Worm (Caenorhabditis elegans) whole organism, late embryonic: ENCODE results near the gene F26F12.8.

ENCODE experiments used
- C08G9.2 ChIP-seq: sonication (generic microtip); optimal IDR thresholded peaks from 2 replicates; lab custom pipeline; 2016; ENCODE audit warnings: mild to moderate bottlenecking, missing genetic modification characterization, moderate library complexity, missing compliant biosample characterization
- F13H6.1 ChIP-seq: sonication (generic microtip); optimal IDR thresholded peaks from 2 replicates; lab custom pipeline; 2016; ENCODE audit warnings: missing genetic modification characterization, missing compliant biosample characterization
- K02D7.2 ChIP-seq: sonication (generic microtip); optimal IDR thresholded peaks from 2 replicates; lab custom pipeline; 2017; ENCODE audit warnings: mild to moderate bottlenecking, missing genetic modification characterization, missing compliant biosample characterization
- T23F11.4 ChIP-seq: fragments of 200-800 bp; sonication (Bioruptor generic); optimal IDR thresholded peaks from 2 replicates; lab custom pipeline; 2018; ENCODE audit warnings: mild to moderate bottlenecking, missing genetic modification characterization, missing compliant biosample characterization
- Y22D7AL.16 ChIP-seq: sonication (generic microtip); optimal IDR thresholded peaks from 2 replicates; lab custom pipeline; 2016; ENCODE audit warnings: missing genetic modification characterization, missing compliant biosample characterization
- ama-1 ChIP-seq: fragments of 150-350 bp; optimal IDR thresholded peaks from 2 replicates; lab custom pipeline; 2014
- ceh-14 ChIP-seq: sonication (generic microtip); optimal IDR thresholded peaks from 2 replicates; lab custom pipeline; 2016; ENCODE audit warnings: missing genotype, missing genetic modification characterization, missing compliant biosample characterization
- ceh-18 ChIP-seq: sonication (generic microtip); optimal IDR thresholded peaks from 2 replicates; lab custom pipeline; 2016; ENCODE audit warnings: missing genetic modification characterization, missing compliant biosample characterization
- ceh-19 ChIP-seq: fragments of 200-800 bp; sonication (Bioruptor generic); optimal IDR thresholded peaks from 2 replicates; lab custom pipeline; 2018; ENCODE audit warnings: mild to moderate bottlenecking, missing genetic modification characterization, missing compliant biosample characterization
- ceh-2 ChIP-seq: sonication (generic microtip); optimal IDR thresholded peaks from 2 replicates; lab custom pipeline; 2016; ENCODE audit warnings: missing genotype, missing genetic modification characterization, missing compliant biosample characterization
- ceh-24 ChIP-seq: sonication (generic microtip); optimal IDR thresholded peaks from 2 replicates; lab custom pipeline; 2016; ENCODE audit warnings: mild to moderate bottlenecking, missing genetic modification characterization, missing compliant biosample characterization
- ceh-30 ChIP-seq: fragments of 150-350 bp; optimal IDR thresholded peaks from 2 replicates; lab custom pipeline; 2014; ENCODE audit warnings: missing biosample characterization, missing genetic modification characterization
- ceh-34 ChIP-seq: sonication (generic microtip); optimal IDR thresholded peaks from 2 replicates; lab custom pipeline; 2016; ENCODE audit warnings: mild to moderate bottlenecking, missing genetic modification characterization, missing compliant biosample characterization
- ceh-48 ChIP-seq: sonication (generic microtip); optimal IDR thresholded peaks from 2 replicates; lab custom pipeline; 2016; ENCODE audit warnings: missing genetic modification characterization, inconsistent platforms, missing compliant biosample characterization
- ceh-9 ChIP-seq: sonication (generic microtip); optimal IDR thresholded peaks from 2 replicates; lab custom pipeline; 2016; ENCODE audit warnings: mild to moderate bottlenecking, missing genetic modification characterization, inconsistent platforms, missing compliant biosample characterization
- elt-2 ChIP-seq: sonication (generic microtip); optimal IDR thresholded peaks from 2 replicates; lab custom pipeline; 2016; ENCODE audit warnings: missing genetic modification reagents, missing genetic modification characterization, missing compliant biosample characterization
- elt-4 ChIP-seq: sonication (generic microtip); optimal IDR thresholded peaks from 2 replicates; lab custom pipeline; 2016; ENCODE audit warnings: missing genetic modification characterization, missing compliant biosample characterization
- eyg-1 ChIP-seq: sonication (generic microtip); optimal IDR thresholded peaks from 2 replicates; lab custom pipeline; 2016; ENCODE audit warnings: missing genotype, missing genetic modification characterization, missing compliant biosample characterization
- fkh-10 ChIP-seq: fragments of 150-350 bp; optimal IDR thresholded peaks from 2 replicates; lab custom pipeline; 2014; ENCODE audit warnings: missing biosample characterization, missing genetic modification reagents, missing genetic modification characterization
- fkh-6 ChIP-seq: sonication (generic microtip); optimal IDR thresholded peaks from 2 replicates; lab custom pipeline; 2016; ENCODE audit warnings: missing genetic modification characterization, missing compliant biosample characterization
- hlh-13 ChIP-seq: fragments of 200-800 bp; sonication (Bioruptor generic); optimal IDR thresholded peaks from 2 replicates; lab custom pipeline; 2018; ENCODE audit warnings: mild to moderate bottlenecking, missing genetic modification characterization, missing compliant biosample characterization
- hlh-30 ChIP-seq: sonication (generic microtip); optimal IDR thresholded peaks from 2 replicates; lab custom pipeline; 2017; ENCODE audit warnings: antibody characterized with exemption, missing genetic modification characterization, missing compliant biosample characterization; ENCODE audit not compliant: insufficient read depth
- hlh-6 ChIP-seq: sonication (generic microtip); optimal IDR thresholded peaks from 2 replicates; lab custom pipeline; 2016; ENCODE audit warnings: missing genotype, missing genetic modification characterization, missing compliant biosample characterization
- lin-11 ChIP-seq: fragments of 200-800 bp; sonication (Bioruptor generic); optimal IDR thresholded peaks from 2 replicates; lab custom pipeline; 2018; ENCODE audit warnings: mild to moderate bottlenecking, missing genetic modification characterization, missing compliant biosample characterization
- npax-4 ChIP-seq: sonication (generic microtip); optimal IDR thresholded peaks from 2 replicates; lab custom pipeline; 2016; ENCODE audit warnings: missing genetic modification characterization, missing compliant biosample characterization
- pat-9 ChIP-seq: fragments of 200-800 bp; sonication (Bioruptor generic); optimal IDR thresholded peaks from 2 replicates; lab custom pipeline; 2018; ENCODE audit warnings: mild to moderate bottlenecking, missing genetic modification characterization, moderate library complexity, missing compliant biosample characterization
- pha-4 ChIP-seq: fragments of 150-350 bp; optimal IDR thresholded peaks from 2 replicates; lab custom pipeline; 2018; ENCODE audit warnings: missing biosample characterization, missing genetic modification reagents, missing genetic modification characterization
- pqm-1 ChIP-seq: sonication (generic microtip); optimal IDR thresholded peaks from 2 replicates; lab custom pipeline; 2016; ENCODE audit warnings: missing genetic modification characterization, missing compliant biosample characterization
- pros-1 ChIP-seq: fragments of 150-350 bp; optimal IDR thresholded peaks from 2 replicates; lab custom pipeline; 2014; ENCODE audit warnings: missing biosample characterization, missing genetic modification reagents, missing genetic modification characterization
- ref-2 ChIP-seq: sonication (generic microtip); optimal IDR thresholded peaks from 2 replicates; lab custom pipeline; 2016; ENCODE audit warnings: missing genetic modification characterization, missing compliant biosample characterization
- sdc-2 ChIP-seq: sonication (generic microtip); optimal IDR thresholded peaks from 2 replicates; lab custom pipeline; 2016; ENCODE audit warnings: missing genotype, missing genetic modification characterization, missing compliant biosample characterization
- syd-9 ChIP-seq: sonication (generic microtip); optimal IDR thresholded peaks from 2 replicates; lab custom pipeline; 2016; ENCODE audit warnings: mild to moderate bottlenecking, missing genetic modification characterization, moderate library complexity, missing compliant biosample characterization
- tbx-2 ChIP-seq: sonication (generic microtip); optimal IDR thresholded peaks from 2 replicates; lab custom pipeline; 2016; ENCODE audit warnings: missing genetic modification characterization, missing compliant biosample characterization
- unc-3 ChIP-seq, 2 experiments: fragments of 200-800 bp in 1 of 2; sonication (Bioruptor generic) in 1 of 2; sonication (generic microtip) in 1 of 2; conservative IDR thresholded peaks in 1 of 2; optimal IDR thresholded peaks in 1 of 2; 2 replicates each; pipeline versions ENCODE4 v1.3.6 to Lab custom; 2016 to 2022; ENCODE audit warnings: missing compliant biosample characterization in 2 of 2, missing genetic modification characterization in 2 of 2, missing genetic modification reagents in 1 of 2
- unc-42 ChIP-seq: sonication (generic microtip); optimal IDR thresholded peaks from 2 replicates; lab custom pipeline; 2016; ENCODE audit warnings: missing genotype, missing genetic modification characterization, missing compliant biosample characterization
- unc-55 ChIP-seq: sonication (generic microtip); optimal IDR thresholded peaks from 2 replicates; lab custom pipeline; 2017; ENCODE audit warnings: missing biosample characterization, missing genetic modification reagents, missing genetic modification characterization
- unc-86 ChIP-seq: sonication (generic microtip); optimal IDR thresholded peaks from 2 replicates; lab custom pipeline; 2016; ENCODE audit warnings: missing genetic modification characterization, missing compliant biosample characterization
- zip-5 ChIP-seq: sonication (generic microtip); optimal IDR thresholded peaks from 2 replicates; lab custom pipeline; 2016; ENCODE audit warnings: missing genetic modification characterization, missing compliant biosample characterization
- ztf-16 ChIP-seq: sonication (generic microtip); optimal IDR thresholded peaks from 2 replicates; lab custom pipeline; 2017; ENCODE audit warnings: missing genetic modification characterization, missing compliant biosample characterization

Gene F26F12.8

DNA sequence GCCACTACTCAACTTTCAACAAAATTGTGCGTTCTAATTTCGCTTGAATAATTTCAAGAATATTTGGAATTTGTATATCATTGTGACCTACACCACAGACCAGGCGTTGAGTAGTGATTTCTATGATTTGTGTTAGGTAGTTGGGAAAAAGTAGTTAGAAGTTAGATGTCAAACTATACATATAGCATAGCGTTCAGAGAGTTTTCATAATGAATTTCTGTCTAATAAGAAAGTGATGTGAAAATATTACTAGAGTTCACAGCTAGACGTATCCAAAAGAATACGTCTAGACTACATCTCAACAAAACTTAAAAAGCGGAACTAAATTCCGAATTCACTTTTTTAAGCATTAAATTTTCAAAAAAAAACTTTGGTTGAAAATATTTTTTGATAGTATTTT lies 26.9 kb downstream of the F26F12.8 start:
- no peak for TF ChIP-seq unc-55

DNA sequence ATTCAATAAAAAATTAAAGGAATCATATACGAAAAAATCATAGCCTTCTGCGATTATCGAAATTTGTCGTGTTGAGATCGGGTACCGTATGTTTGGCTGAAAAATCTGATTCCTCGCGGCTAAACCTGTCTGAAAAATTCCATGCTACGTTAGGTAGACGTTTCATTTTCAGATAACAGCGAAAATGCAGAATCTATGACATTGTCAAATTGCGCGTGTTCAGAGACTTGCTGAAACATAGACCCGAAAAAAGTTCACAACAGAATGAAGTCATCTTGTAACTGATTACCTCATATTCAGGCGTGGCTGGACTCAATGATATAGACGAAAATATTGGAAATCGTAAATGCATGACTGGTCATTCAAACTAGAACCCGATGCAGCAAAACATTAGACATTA lies 28.8 kb downstream of the F26F12.8 start, which contains the start of gene srh-76:
TSS of gene srh-76 (plus strand) at position 301 of the 400 bp plus-strand sequence.
- no peak for TF ChIP-seq pha-4 (tag; lab: Kevin White, UChicago)
- TF ChIP-seq hlh-6 = no peak
- no peak for TF ChIP-seq elt-2 (tag; lab: Kevin White, UChicago)
- no peak for TF ChIP-seq F13H6.1
- TF ChIP-seq ceh-24 (tag; lab: Kevin White, UChicago) = no peak
- no peak for TF ChIP-seq unc-3 (GFP tag; conservative IDR thresholded peaks at IDR 0.05; lab: Robert Waterston, UW)
- no peak for TF ChIP-seq unc-3 (tag; optimal IDR thresholded peaks at IDR 0.05; lab: Kevin White, UChicago)
- TF ChIP-seq, all 69 proteins: peak for 0

DNA sequence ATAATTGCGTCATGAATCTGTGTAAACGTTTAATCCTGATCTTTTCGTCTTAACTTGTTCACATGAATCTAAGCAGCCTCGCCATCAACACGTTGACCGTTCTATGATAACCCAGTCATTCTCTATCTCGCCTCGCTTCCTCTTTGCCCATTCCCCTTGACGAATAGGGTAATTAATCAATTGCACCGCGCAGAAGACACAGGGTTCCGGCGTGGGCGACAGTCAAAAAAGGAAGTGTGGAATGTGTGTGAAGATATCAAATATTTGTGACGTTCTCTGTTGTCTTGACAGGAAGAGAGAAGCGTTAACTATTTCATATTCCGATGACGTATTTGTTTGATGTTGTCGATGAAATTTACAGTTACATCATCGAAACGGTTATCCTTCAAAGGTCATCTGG lies 29.5 kb downstream of the F26F12.8 start:
- TF ChIP-seq ama-1 (peak; percentile 51), K02D7.2 (tag; lab: Kevin White, UChicago) (no peak), ztf-16 (tag; lab: Kevin White, UChicago) (no peak)
- TF ChIP-seq, all 69 proteins: peak for 1

DNA sequence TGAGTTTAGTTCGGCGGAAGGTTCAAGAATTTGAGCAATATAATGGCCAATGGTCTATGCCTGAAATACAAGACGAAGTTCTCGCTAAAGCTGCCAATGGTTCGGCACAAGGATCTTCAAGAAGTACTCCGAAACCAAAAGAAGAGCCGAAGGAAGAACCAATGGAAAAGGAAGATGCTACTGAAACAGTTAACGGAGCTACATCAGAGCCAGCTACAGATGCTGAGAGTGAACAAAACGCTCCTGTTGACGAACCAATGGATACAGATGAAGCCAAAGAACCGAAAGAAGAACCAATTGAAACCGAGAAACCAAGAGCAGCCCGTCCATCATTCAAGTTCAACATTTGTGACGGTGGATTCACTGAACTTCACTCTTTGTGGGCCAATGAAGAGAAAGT lies 31.1 kb downstream of the F26F12.8 start:
- TF ChIP-seq lin-11 (tag; lab: Kevin White, UChicago) = no peak
- no peak for TF ChIP-seq zip-5 (tag; lab: Kevin White, UChicago)
- TF ChIP-seq hlh-13 (GFP tag; lab: Kevin White, UChicago) = no peak
- TF ChIP-seq ceh-19 (GFP tag; lab: Kevin White, UChicago) = no peak
- TF ChIP-seq pat-9 (tag; lab: Kevin White, UChicago) = no peak
- no peak for TF ChIP-seq unc-55
- no peak for TF ChIP-seq ceh-34 (tag; lab: Kevin White, UChicago)
- TF ChIP-seq pqm-1 (tag; lab: Kevin White, UChicago) = no peak
- no peak for TF ChIP-seq T23F11.4 (GFP tag; lab: Kevin White, UChicago)

DNA sequence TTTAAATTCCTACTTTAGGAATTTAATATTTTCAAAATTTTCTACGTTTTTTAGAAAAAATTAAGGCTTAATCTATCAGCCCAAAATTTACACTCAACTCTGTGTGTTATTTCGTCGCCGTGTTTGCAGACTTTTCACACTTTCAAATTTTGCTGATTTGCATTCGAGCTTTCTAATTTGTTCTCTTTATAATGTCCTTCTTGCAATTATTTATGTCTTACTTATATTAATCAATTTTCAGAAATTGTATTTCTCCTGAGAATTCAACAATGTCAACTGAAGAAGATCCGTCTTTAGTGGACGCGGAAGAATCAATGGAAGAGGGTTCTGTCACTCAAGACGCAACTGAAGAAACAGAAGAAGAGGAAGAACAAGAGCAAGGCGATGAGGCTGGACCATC lies 35.7 kb downstream of the F26F12.8 start, which contains the start of gene let-418:
TSS of gene let-418 (plus strand) at position 242 of the 400 bp plus-strand sequence.
- TF ChIP-seq zip-5 (tag; lab: Kevin White, UChicago) = no peak
- no peak for TF ChIP-seq unc-42
- no peak for TF ChIP-seq Y22D7AL.16
- no peak for TF ChIP-seq ceh-18 (tag; lab: Kevin White, UChicago)
- no peak for TF ChIP-seq pqm-1 (tag; lab: Kevin White, UChicago)
- no peak for TF ChIP-seq pros-1 (tag; lab: Kevin White, UChicago)
- TF ChIP-seq sdc-2 (tag; lab: Kevin White, UChicago) = no peak
- no peak for TF ChIP-seq syd-9
- TF ChIP-seq pat-9 (tag; lab: Kevin White, UChicago) = no peak
- no peak for TF ChIP-seq npax-4 (tag; lab: Kevin White, UChicago)
- no peak for TF ChIP-seq elt-4
- TF ChIP-seq ceh-24 (tag; lab: Kevin White, UChicago) = no peak
- TF ChIP-seq ceh-14 = no peak
- TF ChIP-seq ceh-2 (tag; lab: Kevin White, UChicago) = no peak

DNA sequence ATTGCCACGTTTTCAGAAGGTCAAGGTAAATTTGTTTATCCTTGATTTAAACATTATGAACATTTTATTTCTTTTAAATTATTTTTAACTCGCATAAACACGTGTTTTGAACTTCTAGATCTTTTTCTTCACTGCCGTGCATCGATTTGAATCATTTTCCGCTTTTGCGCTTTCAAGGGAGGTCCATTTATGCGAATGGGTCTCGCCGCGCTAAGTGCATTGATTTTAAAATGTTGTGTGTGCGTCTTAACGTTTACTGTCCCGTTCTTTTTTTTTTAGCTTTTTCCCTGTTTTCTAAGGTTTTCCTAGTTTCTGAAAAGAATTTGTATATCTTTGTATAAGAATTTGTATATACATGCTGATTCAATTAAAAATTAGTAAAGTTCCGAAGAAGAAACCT lies 36.9 kb downstream of the F26F12.8 start:
- no peak for TF ChIP-seq unc-55
- TF ChIP-seq ceh-30 (tag; lab: Kevin White, UChicago) = no peak
- TF ChIP-seq ref-2 = no peak
- TF ChIP-seq T23F11.4 (GFP tag; lab: Kevin White, UChicago) = no peak
- no peak for TF ChIP-seq lin-11 (tag; lab: Kevin White, UChicago)
- no peak for TF ChIP-seq ceh-9
- TF ChIP-seq pqm-1 (tag; lab: Kevin White, UChicago) = no peak
- TF ChIP-seq pros-1 (tag; lab: Kevin White, UChicago) = no peak
- no peak for TF ChIP-seq hlh-30 (tag; lab: Kevin White, UChicago)
- TF ChIP-seq fkh-6 (tag; lab: Kevin White, UChicago) = no peak
- no peak for TF ChIP-seq ceh-48 (tag; lab: Kevin White, UChicago)
- no peak for TF ChIP-seq eyg-1 (tag; lab: Kevin White, UChicago)
- no peak for TF ChIP-seq fkh-10 (GFP tag; lab: Kevin White, UChicago)
- no peak for TF ChIP-seq sdc-2 (tag; lab: Kevin White, UChicago)
- TF ChIP-seq unc-86 (tag; lab: Kevin White, UChicago) = no peak
- no peak for TF ChIP-seq tbx-2 (tag; lab: Kevin White, UChicago)
- TF ChIP-seq C08G9.2 (tag; lab: Kevin White, UChicago) = no peak
- TF ChIP-seq ceh-14 = no peak
- no peak for TF ChIP-seq unc-3 (GFP tag; conservative IDR thresholded peaks at IDR 0.05; lab: Robert Waterston, UW)
- TF ChIP-seq unc-3 (tag; optimal IDR thresholded peaks at IDR 0.05; lab: Kevin White, UChicago) = no peak
